Fruit fly (Drosophila melanogaster) whole organism, pupa: ENCODE measurements around the gene hd.

Source experiments
- CG14655 ChIP-seq: fragments of 200-800 bp; sonication (Bioruptor generic); optimal IDR thresholded peaks from 3 replicates; lab custom pipeline; 2017; ENCODE audit warnings: mild to moderate bottlenecking, missing biosample characterization, missing genetic modification reagents, missing genetic modification characterization
- CG8301 ChIP-seq: fragments of 200-800 bp; sonication (Bioruptor generic); optimal IDR thresholded peaks from 2 replicates; lab custom pipeline; 2018; ENCODE audit warnings: missing biosample characterization, mild to moderate bottlenecking, missing genetic modification characterization

DNA sequence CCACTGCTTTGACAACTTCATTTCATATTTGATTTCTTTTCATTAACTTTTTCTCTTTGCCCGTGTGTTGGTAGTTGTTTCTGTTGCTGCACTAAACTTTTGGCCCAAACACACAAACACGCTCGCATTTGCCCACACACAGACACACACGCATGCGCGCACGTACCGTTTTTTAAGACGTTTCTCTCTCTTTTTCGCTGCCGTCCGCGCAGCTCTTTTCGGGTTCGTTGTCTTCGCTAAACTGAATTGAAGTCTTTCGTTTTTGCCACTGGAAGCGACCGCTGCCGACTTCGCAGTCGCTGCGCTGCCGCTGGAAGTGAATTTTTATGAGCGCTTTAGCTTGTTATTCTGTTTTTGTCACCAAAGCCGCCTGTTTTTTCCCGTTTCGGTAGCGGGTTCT, 17.9 kb upstream of the hd start, which contains the start of gene kkv:
- TF ChIP-seq CG8301 (tag; lab: Kevin White, UChicago) (no peak), CG14655 (no peak)
